Fruit fly (Drosophila melanogaster) whole organism, prepupa: ENCODE measurements around the gene CG12116.

Source experiments
- Blimp-1 ChIP-seq: fragments of 200-800 bp; sonication (Bioruptor generic); optimal IDR thresholded peaks from 3 replicates; lab custom pipeline; 2017; ENCODE audit warnings: missing biosample characterization, missing genetic modification characterization, mild to moderate bottlenecking, moderate library complexity, missing genetic modification reagents
- CG10669 ChIP-seq: fragments of 200-800 bp; sonication (Bioruptor generic); optimal IDR thresholded peaks from 3 replicates; lab custom pipeline; 2018; ENCODE audit warnings: missing biosample characterization, mild to moderate bottlenecking, missing genetic modification characterization, moderate library complexity
- CG11294 ChIP-seq: fragments of 200-800 bp; sonication (Bioruptor generic); IDR thresholded peaks from 2 replicates; pipeline ENCODE4 v1.3.6; 2022; ENCODE audit warnings: missing biosample characterization, missing genetic modification characterization
- CG11902 ChIP-seq: fragments of 200-800 bp; sonication (Bioruptor generic); optimal IDR thresholded peaks from 3 replicates; lab custom pipeline; 2016; ENCODE audit warnings: missing biosample characterization, missing genetic modification characterization
- CG15336 ChIP-seq: fragments of 200-800 bp; sonication (Bioruptor generic); IDR thresholded peaks from 2 replicates; pipeline ENCODE4 v1.3.6; 2022; ENCODE audit warnings: missing biosample characterization, missing genetic modification characterization
- CG1621 ChIP-seq: fragments of 200-800 bp; sonication (Bioruptor generic); optimal IDR thresholded peaks from 3 replicates; lab custom pipeline; 2018; ENCODE audit warnings: missing biosample characterization, mild to moderate bottlenecking, missing genetic modification characterization
- CG16779 ChIP-seq: fragments of 200-800 bp; sonication (Bioruptor generic); optimal IDR thresholded peaks from 3 replicates; lab custom pipeline; 2017; ENCODE audit warnings: missing biosample characterization, mild to moderate bottlenecking, missing genetic modification characterization
- CG31627 ChIP-seq: fragments of 200-800 bp; sonication (Bioruptor generic); optimal IDR thresholded peaks from 3 replicates; lab custom pipeline; 2016; ENCODE audit warnings: missing biosample characterization, missing genetic modification characterization
- CG32006 ChIP-seq: fragments of 200-800 bp; sonication (Bioruptor generic); optimal IDR thresholded peaks from 3 replicates; lab custom pipeline; 2017; ENCODE audit warnings: missing biosample characterization, mild to moderate bottlenecking, missing genetic modification characterization
- CG3919 ChIP-seq: fragments of 200-800 bp; sonication (Bioruptor generic); optimal IDR thresholded peaks from 3 replicates; lab custom pipeline; 2016; ENCODE audit warnings: missing biosample characterization, missing genetic modification characterization
- CG6163 ChIP-seq: fragments of 200-800 bp; sonication (Bioruptor generic); IDR thresholded peaks from 3 replicates; pipeline ENCODE4 v1.3.6; 2022; ENCODE audit warnings: missing biosample characterization, missing genetic modification characterization
- CG6276 ChIP-seq: fragments of 200-800 bp; sonication (Bioruptor generic); optimal IDR thresholded peaks from 2 replicates; lab custom pipeline; 2017; ENCODE audit warnings: missing biosample characterization, mild to moderate bottlenecking, missing genetic modification characterization
- CG6792 ChIP-seq: fragments of 200-800 bp; sonication (Bioruptor generic); optimal IDR thresholded peaks from 3 replicates; lab custom pipeline; 2016; ENCODE audit warnings: missing biosample characterization, missing genetic modification characterization
- CG6808 ChIP-seq: fragments of 200-800 bp; sonication (Bioruptor generic); optimal IDR thresholded peaks from 3 replicates; lab custom pipeline; 2017; ENCODE audit warnings: missing biosample characterization, missing genetic modification characterization, mild to moderate bottlenecking, moderate library complexity, missing genetic modification reagents
- CG6854 ChIP-seq: fragments of 200-800 bp; sonication (Bioruptor generic); optimal IDR thresholded peaks from 2 replicates; lab custom pipeline; 2017; ENCODE audit warnings: missing biosample characterization, mild to moderate bottlenecking, missing genetic modification characterization
- CG8119 ChIP-seq: fragments of 200-800 bp; sonication (Bioruptor generic); IDR thresholded peaks from 3 replicates; pipeline ENCODE4 v1.3.6; 2022; ENCODE audit warnings: missing biosample characterization, missing genetic modification characterization
- CG8632 ChIP-seq: fragments of 200-800 bp; sonication (Bioruptor generic); optimal IDR thresholded peaks from 3 replicates; lab custom pipeline; 2016; ENCODE audit warnings: missing biosample characterization, missing genetic modification characterization
- CG9139 ChIP-seq: fragments of 200-800 bp; sonication (Bioruptor generic); optimal IDR thresholded peaks from 3 replicates; lab custom pipeline; 2017; ENCODE audit warnings: missing biosample characterization, mild to moderate bottlenecking, missing genetic modification characterization
- Eip75B ChIP-seq: fragments of 200-800 bp; sonication (Bioruptor generic); optimal IDR thresholded peaks from 3 replicates; lab custom pipeline; 2016; ENCODE audit warnings: missing biosample characterization, missing genetic modification characterization
- Eip78C ChIP-seq: fragments of 200-800 bp; sonication (Bioruptor generic); peaks from one replicate; lab custom pipeline; 2016; ENCODE audit warnings: missing biosample characterization, missing genetic modification characterization
- Ets96B ChIP-seq: fragments of 200-800 bp; optimal IDR thresholded peaks from 2 replicates; lab custom pipeline; 2019; ENCODE audit warnings: missing biosample characterization, mild to moderate bottlenecking, missing genetic modification characterization, moderate library complexity
- Gug ChIP-seq: fragments of 200-800 bp; sonication (Bioruptor generic); IDR thresholded peaks from 2 replicates; pipeline ENCODE4 v1.3.6; 2022; ENCODE audit warnings: missing biosample characterization, missing genetic modification characterization
- Hr39 ChIP-seq: fragments of 200-800 bp; sonication (Bioruptor generic); optimal IDR thresholded peaks from 2 replicates; lab custom pipeline; 2016; ENCODE audit warnings: missing biosample characterization, missing genetic modification characterization
- Hr4 ChIP-seq: fragments of 200-800 bp; sonication (Bioruptor generic); optimal IDR thresholded peaks from 3 replicates; lab custom pipeline; 2016; ENCODE audit warnings: missing biosample characterization, missing genetic modification characterization
- Lpt ChIP-seq: fragments of 200-800 bp; sonication (Bioruptor generic); optimal IDR thresholded peaks from 3 replicates; lab custom pipeline; 2016; ENCODE audit warnings: missing biosample characterization, missing genetic modification characterization
- Met ChIP-seq: fragments of 200-800 bp; sonication (Bioruptor generic); optimal IDR thresholded peaks from 3 replicates; lab custom pipeline; 2016; ENCODE audit warnings: missing biosample characterization, missing genetic modification characterization
- OdsH ChIP-seq: fragments of 200-800 bp; sonication (Bioruptor generic); optimal IDR thresholded peaks from 3 replicates; lab custom pipeline; 2016; ENCODE audit warnings: missing biosample characterization, missing genetic modification characterization
- Smox ChIP-seq: fragments of 200-800 bp; sonication (Bioruptor generic); optimal IDR thresholded peaks from 3 replicates; lab custom pipeline; 2016; ENCODE audit warnings: missing biosample characterization, missing genetic modification characterization
- Sox102F ChIP-seq: fragments of 200-800 bp; sonication (Bioruptor generic); optimal IDR thresholded peaks from 2 replicates; lab custom pipeline; 2016; ENCODE audit warnings: missing biosample characterization, mild to moderate bottlenecking, missing genetic modification characterization
- Sox14 ChIP-seq: fragments of 200-800 bp; sonication (Bioruptor generic); optimal IDR thresholded peaks from 3 replicates; lab custom pipeline; 2016; ENCODE audit warnings: missing biosample characterization, missing genetic modification characterization
- Sox15 ChIP-seq: fragments of 200-800 bp; sonication (Bioruptor generic); optimal IDR thresholded peaks from 3 replicates; lab custom pipeline; 2016; ENCODE audit warnings: missing biosample characterization, missing genetic modification characterization
- acj6 ChIP-seq: fragments of 200-800 bp; sonication (Bioruptor generic); optimal IDR thresholded peaks from 3 replicates; lab custom pipeline; 2016; ENCODE audit warnings: missing biosample characterization, missing genetic modification characterization
- cyc ChIP-seq: fragments of 200-800 bp; sonication (Bioruptor generic); optimal IDR thresholded peaks from 3 replicates; lab custom pipeline; 2016; ENCODE audit warnings: missing biosample characterization, missing genetic modification characterization
- dac ChIP-seq: fragments of 200-800 bp; sonication (Bioruptor generic); optimal IDR thresholded peaks from 2 replicates; lab custom pipeline; 2017; ENCODE audit warnings: missing biosample characterization, mild to moderate bottlenecking, missing genetic modification characterization
- eg ChIP-seq: fragments of 200-800 bp; sonication (Bioruptor generic); IDR thresholded peaks from 3 replicates; pipeline ENCODE4 v1.3.6; 2022; ENCODE audit warnings: missing biosample characterization, missing genetic modification characterization
- esn ChIP-seq: fragments of 200-800 bp; sonication (Bioruptor generic); optimal IDR thresholded peaks from 2 replicates; lab custom pipeline; 2016; ENCODE audit warnings: missing biosample characterization, mild to moderate bottlenecking, missing genetic modification characterization, moderate library complexity
- fd85E ChIP-seq: fragments of 200-800 bp; sonication (Bioruptor generic); optimal IDR thresholded peaks from 3 replicates; lab custom pipeline; 2016; ENCODE audit warnings: missing biosample characterization, missing genetic modification characterization
- lz ChIP-seq: fragments of 200-800 bp; sonication (Bioruptor generic); optimal IDR thresholded peaks from 3 replicates; lab custom pipeline; 2016; ENCODE audit warnings: missing biosample characterization, missing genetic modification characterization
- net ChIP-seq: fragments of 200-800 bp; sonication (Bioruptor generic); optimal IDR thresholded peaks from 3 replicates; lab custom pipeline; 2016; ENCODE audit warnings: missing biosample characterization, missing genetic modification characterization
- pdm3 ChIP-seq: fragments of 200-800 bp; sonication (Bioruptor generic); optimal IDR thresholded peaks from 3 replicates; lab custom pipeline; 2016; ENCODE audit warnings: missing biosample characterization, missing genetic modification characterization
- spab ChIP-seq: fragments of 200-800 bp; sonication (Bioruptor generic); optimal IDR thresholded peaks from 2 replicates; lab custom pipeline; 2017; ENCODE audit warnings: missing biosample characterization, mild to moderate bottlenecking, missing genetic modification characterization, missing genetic modification reagents
- ss ChIP-seq, 2 experiments: fragments of 200-800 bp; sonication (Bioruptor generic); optimal IDR thresholded peaks; 2 replicates in 1 of 2; 3 replicates in 1 of 2; lab custom pipeline; 2017 to 2018; ENCODE audit warnings: mild to moderate bottlenecking in 2 of 2, missing biosample characterization in 2 of 2, missing genetic modification characterization in 2 of 2, moderate library complexity in 1 of 2
- svp ChIP-seq: fragments of 200-800 bp; sonication (Bioruptor generic); peaks from one replicate; lab custom pipeline; 2016; ENCODE audit warnings: missing biosample characterization, missing genetic modification characterization
- topi ChIP-seq: fragments of 200-800 bp; sonication (Bioruptor generic); optimal IDR thresholded peaks from 3 replicates; lab custom pipeline; 2016; ENCODE audit warnings: missing biosample characterization, missing genetic modification characterization
- vri ChIP-seq: fragments of 200-800 bp; sonication (Bioruptor generic); optimal IDR thresholded peaks from 3 replicates; lab custom pipeline; 2016; ENCODE audit warnings: missing biosample characterization, mild to moderate bottlenecking, missing genetic modification characterization

CG12116 gene

DNA sequence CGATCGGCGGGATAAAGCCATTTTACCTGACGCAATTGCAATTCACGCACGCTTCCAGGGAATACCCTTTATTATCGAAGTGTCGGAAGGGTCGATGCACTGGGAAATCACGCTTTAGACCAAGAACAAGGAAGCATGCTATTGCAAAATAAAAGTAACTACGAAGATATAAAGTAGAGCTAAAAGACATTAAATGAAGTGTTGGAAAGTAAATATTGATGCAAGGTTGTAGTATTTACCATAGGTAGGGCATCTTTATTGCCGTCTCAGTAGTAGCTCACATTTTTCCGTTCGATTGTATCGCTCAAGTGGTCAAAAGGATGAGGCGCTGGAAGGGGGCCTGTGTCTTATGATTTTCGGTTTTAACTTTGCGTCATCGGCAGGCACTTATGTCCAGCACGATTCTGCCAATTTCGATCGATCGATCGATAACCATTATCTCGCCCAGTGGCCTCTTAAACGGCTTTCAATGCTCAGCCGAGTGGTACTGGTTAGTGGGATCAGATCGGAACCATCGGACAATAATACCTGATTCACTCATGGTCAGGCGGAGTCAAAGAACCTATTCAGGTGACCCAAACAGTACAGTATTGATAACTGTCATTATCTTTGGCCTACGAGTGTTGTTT is 28.9 kb upstream of the CG12116 start (continued):
- TF ChIP-seq CG10669 (GFP tag; lab: Kevin White, UChicago) (peak; percentile 7), lz (peak; percentile 24), Sox14 (GFP tag; lab: Kevin White, UChicago) (peak; percentile 37), CG6276 (no peak), Blimp-1 (GFP tag; lab: Kevin White, UChicago) (no peak), CG15336 (GFP tag; lab: Robert Waterston, UW) (0 out of 2 replicates have a peak, but pooled peaks have one; percentile 22), spab (no peak), CG6854 (GFP tag; lab: Kevin White, UChicago) (no peak), Hr4 (GFP tag; lab: Kevin White, UChicago) (no peak), svp (GFP tag; lab: Kevin White, UChicago) (peak; percentile 50), eg (no peak), Eip78C (GFP tag; lab: Kevin White, UChicago) (peak; percentile 67), esn (GFP tag; lab: Kevin White, UChicago) (peak; percentile 31), Sox15 (no peak), CG8119 (no peak), CG6163 (GFP tag; lab: Robert Waterston, UW) (no peak), OdsH (GFP tag; lab: Kevin White, UChicago) (peak; percentile 3), CG11902 (GFP tag; lab: Kevin White, UChicago) (no peak), CG6808 (GFP tag; lab: Kevin White, UChicago) (no peak), net (GFP tag; lab: Kevin White, UChicago) (no peak), vri (GFP tag; lab: Kevin White, UChicago) (peak; percentile 49), ss (GFP tag; optimal IDR thresholded peaks at IDR 0.05; lab: Kevin White, UChicago) (no peak), Met (peak; percentile 17)

DNA sequence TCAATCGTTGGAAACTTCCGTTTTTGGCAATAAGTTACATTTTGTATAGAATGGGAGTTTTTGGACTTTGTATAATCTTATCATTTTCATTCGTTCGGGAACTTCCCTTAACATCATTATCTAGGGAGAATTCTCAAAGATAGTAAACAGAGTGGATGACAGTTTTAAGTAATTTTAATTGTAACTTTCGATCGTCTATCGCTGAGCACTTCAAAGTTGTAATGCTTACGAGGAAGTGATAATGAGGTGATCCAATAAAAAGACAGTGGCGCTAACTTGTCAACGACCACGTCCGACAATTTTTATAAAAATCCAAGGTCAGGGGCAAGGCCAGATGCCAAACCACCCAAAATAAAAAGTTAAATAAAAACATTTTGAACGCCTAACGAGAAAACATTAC is 27.6 kb upstream of the CG12116 start:
- TF ChIP-seq Hr39 (GFP tag; lab: Kevin White, UChicago) (no peak), acj6 (GFP tag; lab: Kevin White, UChicago) (no peak), esn (GFP tag; lab: Kevin White, UChicago) (no peak), cyc (no peak), CG32006 (GFP tag; lab: Kevin White, UChicago) (no peak), fd85E (GFP tag; lab: Kevin White, UChicago) (no peak), topi (GFP tag; lab: Kevin White, UChicago) (no peak), CG8632 (no peak), Lpt (GFP tag; lab: Kevin White, UChicago) (no peak), net (GFP tag; lab: Kevin White, UChicago) (no peak), ss (GFP tag; optimal IDR thresholded peaks at IDR 0.05; lab: Kevin White, UChicago) (no peak), pdm3 (GFP tag; lab: Kevin White, UChicago) (no peak), eg (no peak), Smox (GFP tag; lab: Kevin White, UChicago) (no peak), CG11902 (GFP tag; lab: Kevin White, UChicago) (no peak)
- TF ChIP-seq, all 60 proteins: peak for 0

DNA sequence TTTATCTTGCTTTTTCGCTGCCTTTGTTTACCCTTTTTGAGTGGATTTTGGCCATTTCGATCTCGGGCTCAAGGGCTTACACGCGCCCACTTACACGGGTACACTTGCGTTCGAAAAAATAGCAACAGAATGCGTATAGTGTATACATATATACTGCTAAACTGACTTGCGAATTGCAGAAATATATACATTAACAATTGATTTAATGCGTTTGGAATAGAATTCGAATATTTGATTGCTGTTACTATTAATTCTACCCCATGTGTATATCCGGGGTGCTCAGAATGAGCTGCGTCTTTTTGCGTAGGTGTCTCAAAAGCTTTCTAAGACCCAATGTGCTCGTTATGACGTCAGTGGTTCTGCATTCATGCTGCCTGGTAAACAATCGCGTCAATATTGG is 24.7 kb upstream of the CG12116 start:
- no peak for TF ChIP-seq CG16779
- TF ChIP-seq OdsH (GFP tag; lab: Kevin White, UChicago) = no peak
- TF ChIP-seq cyc = no peak
- TF ChIP-seq Met = no peak
- no peak for TF ChIP-seq CG6792 (GFP tag; lab: Kevin White, UChicago)
- peak; percentile 1 for TF ChIP-seq esn (GFP tag; lab: Kevin White, UChicago)
- TF ChIP-seq CG10669 (GFP tag; lab: Kevin White, UChicago) = no peak
- no peak for TF ChIP-seq CG3919 (GFP tag; lab: Kevin White, UChicago)
- TF ChIP-seq CG6163 (GFP tag; lab: Robert Waterston, UW) = 0 out of 3 replicates have a peak, but pooled peaks have one; percentile 31
- TF ChIP-seq dac (GFP tag; lab: Kevin White, UChicago) = no peak
- TF ChIP-seq svp (GFP tag; lab: Kevin White, UChicago) = peak; percentile 65
- no peak for TF ChIP-seq CG11294 (GFP tag; lab: Robert Waterston, UW)
- no peak for TF ChIP-seq CG32006 (GFP tag; lab: Kevin White, UChicago)
- no peak for TF ChIP-seq Ets96B (tag; lab: Kevin White, UChicago)
- TF ChIP-seq eg = 0 out of 3 replicates have a peak, but pooled peaks have one; percentile 30
- TF ChIP-seq Sox102F (GFP tag; lab: Kevin White, UChicago) = peak; percentile 10
- no peak for TF ChIP-seq CG6854 (GFP tag; lab: Kevin White, UChicago)
- TF ChIP-seq CG9139 (GFP tag; lab: Kevin White, UChicago) = no peak
- TF ChIP-seq CG31627 (GFP tag; lab: Kevin White, UChicago) = no peak
- TF ChIP-seq CG11902 (GFP tag; lab: Kevin White, UChicago) = no peak
- no peak for TF ChIP-seq spab
- no peak for TF ChIP-seq CG6808 (GFP tag; lab: Kevin White, UChicago)
- no peak for TF ChIP-seq Hr39 (GFP tag; lab: Kevin White, UChicago)
- no peak for TF ChIP-seq CG8119
- TF ChIP-seq net (GFP tag; lab: Kevin White, UChicago) = no peak
- no peak for TF ChIP-seq CG8632
- TF ChIP-seq Gug = no peak
- TF ChIP-seq Eip75B (GFP tag; lab: Kevin White, UChicago) = no peak
- TF ChIP-seq ss (GFP tag; optimal IDR thresholded peaks at IDR 0.05; lab: Kevin White, UChicago) = no peak
- peak; percentile 77 for TF ChIP-seq Eip78C (GFP tag; lab: Kevin White, UChicago)
- no peak for TF ChIP-seq CG1621
